Worm (Caenorhabditis elegans) whole organism, mixed stage, embryonic: ENCODE measurements around the gene rpn-5.

Source experiments
- M03D4.4 ChIP-seq: sonication (generic microtip); optimal IDR thresholded peaks from 2 replicates; lab custom pipeline; 2017; ENCODE audit warnings: mild to moderate bottlenecking, missing genetic modification characterization, missing compliant biosample characterization
- bed-3 ChIP-seq: fragments of 200-800 bp; sonication (Bioruptor generic); optimal IDR thresholded peaks from 3 replicates; lab custom pipeline; 2018; ENCODE audit warnings: mild to moderate bottlenecking, missing genetic modification characterization, moderate library complexity, missing compliant biosample characterization
- blmp-1 ChIP-seq: fragments of 150-350 bp; optimal IDR thresholded peaks from 2 replicates; lab custom pipeline; 2014; ENCODE audit warnings: missing biosample characterization, missing genetic modification characterization
- ceh-39 ChIP-seq: fragments of 150-350 bp; optimal IDR thresholded peaks from 2 replicates; lab custom pipeline; 2014; ENCODE audit warnings: missing biosample characterization, missing genetic modification characterization
- ceh-43 ChIP-seq: fragments of 200-800 bp; sonication (Bioruptor generic); optimal IDR thresholded peaks from 2 replicates; lab custom pipeline; 2018; ENCODE audit warnings: mild to moderate bottlenecking, missing genetic modification characterization, moderate library complexity, missing compliant biosample characterization
- ces-1 ChIP-seq: fragments of 150-350 bp; optimal IDR thresholded peaks from 2 replicates; lab custom pipeline; 2014; ENCODE audit warnings: missing biosample characterization, missing genetic modification reagents, missing genetic modification characterization
- cnd-1 ChIP-seq: fragments of 200-800 bp; sonication (Bioruptor generic); optimal IDR thresholded peaks from 2 replicates; lab custom pipeline; 2018; ENCODE audit warnings: mild to moderate bottlenecking, missing genetic modification characterization, missing compliant biosample characterization
- drap-1 ChIP-seq: fragments of 200-800 bp; sonication (Bioruptor generic); optimal IDR thresholded peaks from 3 replicates; lab custom pipeline; 2018; ENCODE audit warnings: mild to moderate bottlenecking, missing genetic modification characterization, missing compliant biosample characterization
- elt-1 ChIP-seq: sonication (generic microtip); optimal IDR thresholded peaks from 2 replicates; lab custom pipeline; 2017; ENCODE audit warnings: missing genetic modification characterization, mild to moderate bottlenecking, missing compliant biosample characterization, antibody characterized with exemption, moderate library complexity, borderline replicate concordance; ENCODE audit not compliant: insufficient read depth
- flh-1 ChIP-seq: fragments of 200-800 bp; sonication (Bioruptor generic); optimal IDR thresholded peaks from 2 replicates; lab custom pipeline; 2018; ENCODE audit warnings: mild to moderate bottlenecking, missing genetic modification characterization, moderate library complexity, missing compliant biosample characterization
- ham-2 ChIP-seq: fragments of 200-800 bp; sonication (Bioruptor generic); optimal IDR thresholded peaks from 2 replicates; lab custom pipeline; 2018; ENCODE audit warnings: mild to moderate bottlenecking, missing genetic modification characterization, missing compliant biosample characterization
- hlh-1 ChIP-seq: fragments of 150-350 bp; optimal IDR thresholded peaks from 2 replicates; lab custom pipeline; 2014; ENCODE audit warnings: missing biosample characterization, missing genetic modification reagents, missing genetic modification characterization
- lin-13 ChIP-seq: fragments of 150-350 bp; optimal IDR thresholded peaks from 2 replicates; lab custom pipeline; 2014; ENCODE audit warnings: missing biosample characterization, missing genetic modification characterization
- lin-32 ChIP-seq: fragments of 200-800 bp; sonication (Bioruptor generic); optimal IDR thresholded peaks from 2 replicates; lab custom pipeline; 2018; ENCODE audit warnings: mild to moderate bottlenecking, missing genetic modification characterization, missing compliant biosample characterization
- lsy-2 ChIP-seq: fragments of 150-350 bp; optimal IDR thresholded peaks from 2 replicates; lab custom pipeline; 2014; ENCODE audit warnings: missing biosample characterization, missing genetic modification characterization
- mab-5 ChIP-seq: fragments of 150-350 bp; optimal IDR thresholded peaks from 2 replicates; lab custom pipeline; 2014; ENCODE audit warnings: missing biosample characterization, missing genetic modification characterization
- mep-1 ChIP-seq: fragments of 150-350 bp; optimal IDR thresholded peaks from 2 replicates; lab custom pipeline; 2017; ENCODE audit warnings: missing biosample characterization, missing genetic modification reagents, missing genetic modification characterization, inconsistent platforms
- mls-2 ChIP-seq: sonication (generic microtip); optimal IDR thresholded peaks from 2 replicates; lab custom pipeline; 2016; ENCODE audit warnings: mild to moderate bottlenecking, missing genetic modification characterization, moderate library complexity, missing compliant biosample characterization
- nhr-12 ChIP-seq: fragments of 150-350 bp; optimal IDR thresholded peaks from 2 replicates; lab custom pipeline; 2014; ENCODE audit warnings: missing biosample characterization, missing genetic modification characterization
- nhr-2 ChIP-seq: fragments of 150-350 bp; optimal IDR thresholded peaks from 2 replicates; lab custom pipeline; 2014; ENCODE audit warnings: missing biosample characterization, missing genetic modification characterization
- nhr-237 ChIP-seq: fragments of 150-350 bp; optimal IDR thresholded peaks from 2 replicates; lab custom pipeline; 2014; ENCODE audit warnings: missing biosample characterization, missing genetic modification characterization
- nhr-28 ChIP-seq: fragments of 150-350 bp; optimal IDR thresholded peaks from 2 replicates; lab custom pipeline; 2014; ENCODE audit warnings: missing biosample characterization, missing genetic modification characterization
- nhr-76 ChIP-seq: sonication (generic microtip); optimal IDR thresholded peaks from 2 replicates; lab custom pipeline; 2017; ENCODE audit warnings: missing biosample characterization, missing genetic modification characterization
- pha-4 ChIP-seq: fragments of 150-350 bp; optimal IDR thresholded peaks from 2 replicates; lab custom pipeline; 2018; ENCODE audit warnings: missing biosample characterization, missing genetic modification reagents, missing genetic modification characterization
- sem-2 ChIP-seq: fragments of 200-800 bp; sonication (Bioruptor generic); optimal IDR thresholded peaks from 2 replicates; lab custom pipeline; 2018; ENCODE audit warnings: mild to moderate bottlenecking, missing genetic modification characterization, missing compliant biosample characterization
- sptf-1 ChIP-seq: sonication (generic microtip); optimal IDR thresholded peaks from 2 replicates; lab custom pipeline; 2017; ENCODE audit warnings: mild to moderate bottlenecking, missing genetic modification characterization, moderate library complexity, missing compliant biosample characterization
- tbx-8 ChIP-seq: fragments of 200-800 bp; sonication (Bioruptor generic); optimal IDR thresholded peaks from 2 replicates; lab custom pipeline; 2018; ENCODE audit warnings: mild to moderate bottlenecking, missing genetic modification characterization, moderate library complexity, missing compliant biosample characterization
- unc-120 ChIP-seq: sonication (generic microtip); optimal IDR thresholded peaks from 2 replicates; lab custom pipeline; 2017; ENCODE audit warnings: missing genetic modification characterization, missing compliant biosample characterization; ENCODE audit not compliant: poor library complexity, severe bottlenecking
- unc-39 ChIP-seq: fragments of 150-350 bp; optimal IDR thresholded peaks from 2 replicates; lab custom pipeline; 2014; ENCODE audit warnings: missing biosample characterization, missing genetic modification characterization
- unc-62 ChIP-seq: fragments of 150-350 bp; optimal IDR thresholded peaks from 2 replicates; lab custom pipeline; 2014; ENCODE audit warnings: missing biosample characterization, missing genetic modification reagents, missing genetic modification characterization
- zip-8 ChIP-seq: fragments of 150-350 bp; optimal IDR thresholded peaks from 2 replicates; lab custom pipeline; 2014; ENCODE audit warnings: missing biosample characterization, missing genetic modification characterization
- ztf-11 ChIP-seq: fragments of 150-350 bp; optimal IDR thresholded peaks from 2 replicates; lab custom pipeline; 2014; ENCODE audit warnings: missing biosample characterization, missing genetic modification characterization

The rpn-5 gene

DNA sequence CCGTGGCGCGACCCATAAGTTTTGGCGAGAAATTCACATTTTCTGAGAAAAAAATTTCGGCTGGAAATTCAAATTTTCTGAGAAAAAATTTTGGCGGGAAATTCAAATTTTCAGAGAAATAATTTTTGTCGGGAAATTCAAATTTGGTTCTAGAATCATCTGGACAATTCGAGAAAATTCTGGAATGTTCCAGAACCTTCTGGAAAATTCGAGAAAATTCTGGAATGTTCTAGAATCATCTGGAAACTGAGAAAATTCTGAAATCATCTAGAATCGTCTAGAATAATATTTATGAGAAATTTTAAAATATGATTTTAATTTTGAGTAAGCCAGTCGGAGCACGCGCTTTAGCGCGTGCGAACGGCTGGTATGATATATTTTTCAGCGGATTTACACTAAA, 13.4 kb downstream of the rpn-5 start:
- TF ChIP-seq flh-1 = no peak
- no peak for TF ChIP-seq lin-13 (tag; lab: Kevin White, UChicago)
- TF ChIP-seq blmp-1 (tag; lab: Kevin White, UChicago) = no peak
- no peak for TF ChIP-seq unc-120
- no peak for TF ChIP-seq mep-1
- no peak for TF ChIP-seq sem-2 (GFP tag; lab: Kevin White, UChicago)
- TF ChIP-seq ham-2 (GFP tag; lab: Kevin White, UChicago) = no peak
- TF ChIP-seq tbx-8 (GFP tag; lab: Kevin White, UChicago) = no peak
- no peak for TF ChIP-seq ceh-39
- no peak for TF ChIP-seq pha-4 (tag; lab: Kevin White, UChicago)
- TF ChIP-seq bed-3 (GFP tag; lab: Kevin White, UChicago) = no peak
- no peak for TF ChIP-seq ceh-43 (GFP tag; lab: Kevin White, UChicago)
- TF ChIP-seq elt-1 (tag; lab: Kevin White, UChicago) = no peak
- no peak for TF ChIP-seq drap-1 (GFP tag; lab: Kevin White, UChicago)

DNA sequence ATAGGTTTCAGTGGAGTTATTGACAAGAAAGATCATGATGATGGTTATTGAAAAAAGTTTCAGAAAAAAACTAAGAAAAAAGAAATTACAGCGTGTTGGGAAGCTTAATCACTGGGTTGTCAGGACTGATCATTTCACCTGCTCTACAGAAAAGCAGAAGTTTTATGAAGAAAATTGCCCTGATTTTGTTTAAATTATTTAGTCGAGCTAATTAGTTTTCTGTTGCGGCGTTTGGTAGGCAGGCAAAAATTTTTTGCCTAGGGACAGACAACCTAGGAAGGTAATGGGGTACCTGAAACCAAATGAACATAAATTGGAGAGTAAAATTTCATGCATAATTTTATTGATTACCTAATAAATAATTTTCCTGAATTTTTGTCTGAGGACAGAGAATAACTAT, 14.5 kb downstream of the rpn-5 start, which contains the start of gene sre-40:
Gene sre-40 (minus strand): TSS at position 101 of the 400 bp plus-strand sequence.
- TF ChIP-seq lin-32 (GFP tag; lab: Kevin White, UChicago) (no peak), sem-2 (GFP tag; lab: Kevin White, UChicago) (no peak), elt-1 (tag; lab: Kevin White, UChicago) (no peak), lsy-2 (tag; lab: Kevin White, UChicago) (no peak), nhr-28 (no peak), flh-1 (no peak), tbx-8 (GFP tag; lab: Kevin White, UChicago) (no peak), sptf-1 (tag; lab: Kevin White, UChicago) (no peak), unc-62 (no peak), ceh-39 (no peak), nhr-237 (tag; lab: Kevin White, UChicago) (no peak), blmp-1 (tag; lab: Kevin White, UChicago) (no peak), nhr-2 (no peak), ztf-11 (no peak), nhr-12 (tag; lab: Kevin White, UChicago) (no peak), lin-13 (tag; lab: Kevin White, UChicago) (no peak)

DNA sequence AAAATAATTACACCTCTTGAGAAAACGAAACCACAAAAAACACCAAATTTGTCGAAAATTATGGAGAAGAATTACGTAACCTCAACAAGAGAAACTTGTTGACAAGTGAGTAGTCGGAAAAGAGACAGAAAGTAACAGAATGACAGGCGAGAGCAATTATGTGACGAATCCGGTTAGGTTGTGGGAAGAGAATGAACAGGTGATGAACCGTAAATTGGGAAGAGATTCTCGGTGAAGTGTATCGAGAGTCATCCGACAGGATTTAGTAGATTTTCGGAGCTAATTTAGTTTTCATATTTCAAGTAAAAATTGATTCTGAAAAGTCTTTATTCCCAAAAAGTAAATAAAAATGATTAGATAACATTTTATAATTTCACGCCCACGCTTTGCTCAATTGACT, 16.8 kb downstream of the rpn-5 start, which contains the start of gene T05A7.7:
Gene T05A7.7 (minus strand): TSS at position 101 of the 400 bp plus-strand sequence.
- no peak for TF ChIP-seq M03D4.4
- no peak for TF ChIP-seq nhr-76 (tag; lab: Kevin White, UChicago)
- no peak for TF ChIP-seq blmp-1 (tag; lab: Kevin White, UChicago)
- TF ChIP-seq pha-4 (tag; lab: Kevin White, UChicago) = no peak
- no peak for TF ChIP-seq mab-5 (tag; lab: Kevin White, UChicago)
- no peak for TF ChIP-seq bed-3 (GFP tag; lab: Kevin White, UChicago)
- no peak for TF ChIP-seq ztf-11
- TF ChIP-seq elt-1 (tag; lab: Kevin White, UChicago) = no peak
- TF ChIP-seq unc-120 = no peak
- TF ChIP-seq mls-2 (tag; lab: Kevin White, UChicago) = no peak
- TF ChIP-seq nhr-28 = no peak
- no peak for TF ChIP-seq sem-2 (GFP tag; lab: Kevin White, UChicago)
- TF ChIP-seq ces-1 (GFP tag; lab: Kevin White, UChicago) = no peak
- TF ChIP-seq tbx-8 (GFP tag; lab: Kevin White, UChicago) = no peak
- no peak for TF ChIP-seq unc-39
- TF ChIP-seq cnd-1 (tag; lab: Kevin White, UChicago) = no peak
- TF ChIP-seq zip-8 (tag; lab: Kevin White, UChicago) = no peak
- no peak for TF ChIP-seq drap-1 (GFP tag; lab: Kevin White, UChicago)
- no peak for TF ChIP-seq ceh-39
- TF ChIP-seq lin-32 (GFP tag; lab: Kevin White, UChicago) = no peak

DNA sequence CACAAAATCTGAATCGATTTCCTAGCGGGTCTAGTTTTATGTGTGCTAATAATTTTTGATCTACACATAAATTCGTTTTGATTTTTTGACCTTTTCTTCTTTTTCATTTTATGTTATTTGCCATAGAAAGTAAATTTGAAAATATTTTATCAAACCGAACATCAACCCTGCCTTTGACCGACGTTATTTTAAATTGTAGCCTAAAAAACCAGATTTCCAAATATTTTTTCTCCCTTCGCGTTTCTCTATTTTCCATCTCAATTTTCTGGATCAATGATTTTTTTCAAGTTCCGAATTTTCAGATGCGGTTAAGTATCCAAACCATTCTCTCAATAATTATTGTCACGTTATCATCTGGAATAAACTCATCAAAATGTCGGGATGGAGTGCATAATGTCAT, 20.3 kb downstream of the rpn-5 start, which contains the start of gene T05A7.1:
Gene T05A7.1 (plus strand): TSS at position 301 of the 400 bp plus-strand sequence.
- TF ChIP-seq sptf-1 (tag; lab: Kevin White, UChicago) (no peak), hlh-1 (tag; lab: Kevin White, UChicago) (no peak), nhr-12 (tag; lab: Kevin White, UChicago) (no peak), mls-2 (tag; lab: Kevin White, UChicago) (no peak), ceh-43 (GFP tag; lab: Kevin White, UChicago) (no peak), unc-39 (no peak)
